Fruit fly (Drosophila melanogaster) S2 (cell line): ENCODE measurements around the gene Idgf1.

Experiments used
- CG8478 ChIP-seq: fragments of >200 bp; optimal IDR thresholded peaks from 2 replicates; lab custom pipeline; 2018
- CTCF ChIP-seq, 2 experiments: fragments of >200 bp; optimal IDR thresholded peaks; 2 replicates each; lab custom pipeline; 2018

Gene Idgf1

DNA sequence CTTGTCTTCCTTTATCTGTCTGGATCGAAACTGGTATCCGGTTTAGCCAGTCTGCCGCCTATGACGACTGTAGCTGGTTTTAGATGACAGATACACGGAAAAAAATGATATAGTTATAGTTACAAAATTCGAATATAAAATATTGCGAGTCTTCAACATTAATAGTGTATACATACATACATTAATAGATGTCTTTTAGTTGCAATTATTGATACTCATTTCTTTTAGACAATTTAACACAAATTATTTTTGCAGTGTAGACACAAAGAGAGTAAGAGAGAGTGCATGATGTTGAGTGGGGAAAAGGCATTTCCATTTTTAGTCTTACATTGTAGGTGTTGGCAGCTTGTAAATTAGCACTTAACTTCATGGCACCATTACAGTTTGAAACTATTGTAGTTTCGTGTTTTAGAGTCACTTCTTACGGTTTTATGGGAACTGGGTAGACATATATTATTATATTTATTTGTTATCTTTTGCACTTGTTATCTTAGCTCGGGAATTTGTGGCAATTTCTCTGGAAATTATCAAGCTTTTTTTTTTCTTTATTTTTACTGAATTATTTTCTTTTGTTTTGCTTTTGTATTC, 50.2 kb downstream of the Idgf1 start:
- no peak for TF ChIP-seq CG8478 (lab: Kevin White, UChicago)
- no peak for TF ChIP-seq CTCF (optimal IDR thresholded peaks at IDR 0.05; lab: Kevin White, UChicago)
